ENCODE assay signal across 3 worm cellular contexts in the genomic region with DNA sequence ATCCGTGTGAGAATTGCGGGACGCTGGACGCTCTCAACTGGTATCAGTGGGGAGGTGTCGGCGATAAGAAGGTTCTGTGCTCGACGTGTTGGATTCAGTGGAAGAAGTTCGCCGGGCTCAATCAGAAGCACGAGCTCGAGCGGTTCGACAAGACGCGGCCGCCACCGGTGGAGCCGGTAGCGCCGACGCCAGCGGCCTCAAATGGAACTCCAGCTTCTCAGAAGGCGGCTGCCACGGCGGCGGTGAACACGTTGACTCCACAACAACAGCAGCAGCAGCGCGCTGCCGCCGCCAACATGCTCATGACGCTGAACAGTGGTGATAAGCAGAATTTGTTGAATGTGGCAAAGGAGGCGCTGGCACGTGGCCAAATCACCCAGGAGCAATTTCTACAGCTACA.
TF ChIP-seq lines count a peak whose summit lies in the region.

No protein-coding gene starts in this region.

TF ChIP-seq in whole organism, L1 larva, 84 proteins besides CTCF, POLR2A, EP300 and RAD21:
- TF ChIP-seq dsc-1 (tag; optimal IDR thresholded peaks at IDR 0.05; lab: Kevin White, UChicago): no peak
- peak; percentile 11 for TF ChIP-seq ceh-8 (GFP tag; optimal IDR thresholded peaks at IDR 0.05; lab: Kevin White, UChicago)

TF ChIP-seq in whole organism, L4 larva, 104 proteins besides CTCF, POLR2A, EP300 and RAD21:
- no peak for TF ChIP-seq skn-1 (tag; optimal IDR thresholded peaks at IDR 0.05; lab: Kevin White, UChicago)
- TF ChIP-seq set-16 (GFP tag; IDR thresholded peaks at IDR 0.05; lab: Robert Waterston, UW): peak; percentile 95
- TF ChIP-seq R02D3.7 (tag; optimal IDR thresholded peaks at IDR 0.05; lab: Kevin White, UChicago): no peak
- no peak for TF ChIP-seq egl-43 (GFP tag; IDR thresholded peaks at IDR 0.05; lab: Robert Waterston, UW)
- TF ChIP-seq unc-130 (GFP tag; optimal IDR thresholded peaks at IDR 0.05; lab: Kevin White, UChicago): no peak
- no peak for TF ChIP-seq nhr-11 (tag; optimal IDR thresholded peaks at IDR 0.05; lab: Kevin White, UChicago)
- TF ChIP-seq D1046.2 (GFP tag; IDR thresholded peaks at IDR 0.05; lab: Robert Waterston, UW): 0 out of 2 replicates have a peak, but pooled peaks have one; percentile 15
- no peak for TF ChIP-seq dmd-8 (GFP tag; IDR thresholded peaks at IDR 0.05; lab: Robert Waterston, UW)
- 0 out of 2 replicates have a peak, but pooled peaks have one; percentile 11 for TF ChIP-seq saeg-2 (GFP tag; IDR thresholded peaks at IDR 0.05; lab: Robert Waterston, UW)
- no peak for TF ChIP-seq zfp-3 (GFP tag; conservative IDR thresholded peaks at IDR 0.05; lab: Robert Waterston, UW)
- no peak for TF ChIP-seq hlh-30 (tag; optimal IDR thresholded peaks at IDR 0.05; lab: Kevin White, UChicago; ENCODE audit: insufficient read depth)
- TF ChIP-seq ceh-32 (tag; optimal IDR thresholded peaks at IDR 0.05; lab: Kevin White, UChicago; ENCODE audit: poor library complexity): no peak
- no peak for TF ChIP-seq zip-11 (GFP tag; IDR thresholded peaks at IDR 0.05; lab: Robert Waterston, UW)
- no peak for TF ChIP-seq ZK337.2 (GFP tag; IDR thresholded peaks at IDR 0.05; lab: Robert Waterston, UW)
- TF ChIP-seq hmg-1.1 (GFP tag; IDR thresholded peaks at IDR 0.05; lab: Robert Waterston, UW): no peak
- no peak for TF ChIP-seq tra-1 (GFP tag; IDR thresholded peaks at IDR 0.05; lab: Robert Waterston, UW)
- TF ChIP-seq mep-1 (tag; optimal IDR thresholded peaks at IDR 0.05; lab: Kevin White, UChicago): no peak
- no peak for TF ChIP-seq zag-1 (tag; optimal IDR thresholded peaks at IDR 0.05; lab: Kevin White, UChicago)
- TF ChIP-seq T26A8.4 (GFP tag; IDR thresholded peaks at IDR 0.05; lab: Robert Waterston, UW): no peak
TF ChIP-seq in whole organism, L4 larva: peak in this region for 3.

TF ChIP-seq in whole organism, young adult, 124 proteins besides CTCF, POLR2A, EP300 and RAD21:
- TF ChIP-seq sea-2 (GFP tag; IDR thresholded peaks at IDR 0.05; lab: Robert Waterston, UW) (no peak), lin-26 (GFP tag; IDR thresholded peaks at IDR 0.05; lab: Robert Waterston, UW) (no peak), efl-1 (GFP tag; optimal IDR thresholded peaks at IDR 0.05; lab: Kevin White, UChicago) (no peak), zfh-2 (GFP tag; conservative IDR thresholded peaks at IDR 0.05; lab: Robert Waterston, UW) (peak; percentile 75), egrh-3 (GFP tag; IDR thresholded peaks at IDR 0.05; lab: Robert Waterston, UW) (peak; percentile 87; the same call in 1 of the 2 replicates), akir-1 (GFP tag; optimal IDR thresholded peaks at IDR 0.05; lab: Kevin White, UChicago) (peak; percentile 6)
